Worm (Caenorhabditis elegans): Measurements from ENCODE around the gene slc-17.3.

DNA sequence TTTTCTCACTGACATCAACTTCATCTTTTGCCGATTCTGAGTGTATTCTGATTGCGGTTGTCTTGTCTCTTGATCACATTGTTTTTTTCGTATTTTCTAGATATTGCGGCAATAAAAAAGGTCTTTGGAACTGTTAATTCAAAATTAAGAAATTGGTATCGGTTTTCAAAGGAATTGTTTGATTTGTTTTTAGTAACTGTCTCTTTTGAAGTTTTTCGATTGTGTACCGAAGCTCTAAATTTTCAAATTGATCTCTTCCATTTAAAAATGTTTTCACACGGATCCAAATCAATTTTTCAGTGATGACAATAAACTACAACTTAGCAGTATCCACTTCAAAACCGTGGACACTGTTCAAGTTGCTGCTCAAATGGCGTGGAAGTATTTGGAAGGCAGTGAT is 35.6 kb upstream of the slc-17.3 start, which contains the start of gene best-24:
- TF ChIP-seq flt-1 (GFP tag; IDR thresholded peaks at IDR 0.05) = no peak
- TF ChIP-seq cog-1 (tag; optimal IDR thresholded peaks at IDR 0.05) = no peak

All from whole organism, midembryonic.